Fruit fly (Drosophila melanogaster): ENCODE data around the gene bt.

The bt gene

DNA sequence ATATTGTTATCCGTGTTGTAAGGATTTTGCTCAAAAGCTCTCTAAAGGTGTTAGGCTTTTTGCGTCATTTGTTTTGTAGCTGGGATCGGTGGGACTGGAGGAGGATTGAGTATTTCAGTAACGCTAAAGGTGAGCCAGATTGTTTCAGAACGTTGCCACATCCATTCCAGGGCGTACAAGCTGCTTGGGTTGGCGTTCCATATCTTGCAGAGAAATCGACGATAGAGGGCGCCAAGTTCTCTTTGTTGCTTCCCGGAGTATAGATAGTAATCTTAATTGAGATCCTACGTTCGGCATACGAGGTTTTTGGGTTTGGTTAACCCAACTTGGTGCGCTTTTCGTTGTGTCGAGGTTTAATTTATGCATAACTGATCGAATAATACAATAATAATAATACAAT is 5.6 kb upstream of the bt start:
- TF ChIP-seq pad (GFP tag; optimal IDR thresholded peaks at IDR 0.05) (no peak), kay (GFP tag; ENCODE audit: borderline replicate concordance) (no peak), CG1620 (GFP tag; optimal IDR thresholded peaks at IDR 0.05) (no peak), bab1 (GFP tag; optimal IDR thresholded peaks at IDR 0.05) (no peak), CG7101 (tag; optimal IDR thresholded peaks at IDR 0.05) (no peak), cnc (optimal IDR thresholded peaks at IDR 0.05) (no peak), Hr96 (GFP tag; optimal IDR thresholded peaks at IDR 0.05) (no peak), CG7045 (GFP tag; optimal IDR thresholded peaks at IDR 0.05) (no peak), cic (GFP tag; optimal IDR thresholded peaks at IDR 0.05) (no peak), CG12768 (GFP tag; optimal IDR thresholded peaks at IDR 0.05) (no peak), CG33017 (tag; optimal IDR thresholded peaks at IDR 0.05) (no peak)

DNA sequence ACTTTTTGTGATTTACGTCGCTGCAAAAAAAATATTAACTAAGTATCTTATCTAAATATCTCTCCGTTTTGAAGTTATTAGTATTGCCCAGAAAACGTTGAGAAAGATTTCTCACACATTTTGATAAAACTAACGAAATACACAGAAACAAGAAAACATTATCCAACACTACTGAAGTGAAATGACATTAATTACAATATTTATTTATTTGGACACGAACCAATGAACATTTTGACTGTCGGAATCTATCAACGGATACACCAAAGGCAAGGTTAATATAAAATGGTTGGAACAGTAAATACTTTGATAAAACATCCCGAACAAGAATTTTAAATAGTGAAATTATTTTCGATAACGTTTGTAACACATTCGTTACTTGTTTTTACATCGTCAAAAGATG is 2.4 kb upstream of the bt start:
- no peak for TF ChIP-seq cnc (optimal IDR thresholded peaks at IDR 0.05)
- no peak for TF ChIP-seq tj (GFP tag; optimal IDR thresholded peaks at IDR 0.05)
- TF ChIP-seq CG14711 (tag; optimal IDR thresholded peaks at IDR 0.05): no peak
- TF ChIP-seq CG11617 (GFP tag; optimal IDR thresholded peaks at IDR 0.05): no peak
- no peak for TF ChIP-seq CG7045 (GFP tag; optimal IDR thresholded peaks at IDR 0.05)
- TF ChIP-seq CG5204 (GFP tag; optimal IDR thresholded peaks at IDR 0.05): no peak
- TF ChIP-seq bab1 (GFP tag; optimal IDR thresholded peaks at IDR 0.05): no peak
- no peak for TF ChIP-seq Crg-1 (GFP tag; optimal IDR thresholded peaks at IDR 0.05)
- no peak for TF ChIP-seq cic (GFP tag; optimal IDR thresholded peaks at IDR 0.05)

DNA sequence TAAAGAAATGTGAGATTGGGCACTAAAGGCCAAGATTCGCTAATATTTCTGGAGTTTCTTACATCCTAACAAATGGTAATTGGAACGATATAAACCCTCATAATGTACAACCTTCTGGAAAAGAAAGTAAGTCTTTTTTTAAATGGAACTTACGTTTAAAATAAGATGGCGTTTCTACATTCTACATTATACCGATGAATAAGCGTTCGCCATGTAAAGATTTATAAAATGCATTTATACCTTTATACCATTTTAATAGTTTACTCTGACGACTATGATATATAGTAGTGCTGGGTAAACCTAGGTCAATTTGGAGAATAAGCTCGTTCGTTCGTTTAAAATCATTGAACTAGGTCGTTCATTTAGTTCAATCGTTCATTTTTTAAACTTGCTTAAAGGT is 1.9 kb upstream of the bt start:
- TF ChIP-seq CG5204 (GFP tag; optimal IDR thresholded peaks at IDR 0.05): no peak
- no peak for TF ChIP-seq CG1620 (GFP tag; optimal IDR thresholded peaks at IDR 0.05)
- no peak for TF ChIP-seq Mnt (GFP tag; optimal IDR thresholded peaks at IDR 0.05)
- no peak for TF ChIP-seq Crg-1 (GFP tag; optimal IDR thresholded peaks at IDR 0.05)
- TF ChIP-seq Hr96 (GFP tag; optimal IDR thresholded peaks at IDR 0.05): no peak
- no peak for TF ChIP-seq pad (GFP tag; optimal IDR thresholded peaks at IDR 0.05)
- no peak for TF ChIP-seq CG7101 (tag; optimal IDR thresholded peaks at IDR 0.05)
- no peak for TF ChIP-seq CG14711 (tag; optimal IDR thresholded peaks at IDR 0.05)
- no peak for TF ChIP-seq kay (GFP tag; ENCODE audit: borderline replicate concordance)
- no peak for TF ChIP-seq ovo (GFP tag; optimal IDR thresholded peaks at IDR 0.05)
- TF ChIP-seq cnc (optimal IDR thresholded peaks at IDR 0.05): no peak

DNA sequence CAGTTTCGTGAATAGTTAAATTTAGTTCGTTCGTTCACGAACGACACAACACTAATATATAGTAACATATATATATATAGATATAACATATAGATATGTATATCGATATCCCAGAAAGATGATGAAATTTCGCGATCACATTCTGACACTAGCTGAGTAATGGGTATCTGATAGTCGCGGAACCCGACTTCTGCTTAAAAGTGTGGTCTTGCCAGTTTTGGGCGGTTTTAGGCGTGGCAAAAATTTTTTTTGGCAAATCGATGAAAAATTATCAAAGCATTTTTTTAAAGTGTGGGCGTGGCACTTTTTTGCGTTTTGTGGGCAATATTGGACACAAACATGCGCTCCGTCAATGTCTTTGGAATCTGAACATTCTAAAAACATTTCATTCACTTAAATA is 1.3 kb upstream of the bt start:
- TF ChIP-seq Mnt (GFP tag; optimal IDR thresholded peaks at IDR 0.05) (no peak), kay (GFP tag; ENCODE audit: borderline replicate concordance) (no peak), ovo (GFP tag; optimal IDR thresholded peaks at IDR 0.05) (no peak), CG5204 (GFP tag; optimal IDR thresholded peaks at IDR 0.05) (no peak), toe (GFP tag; optimal IDR thresholded peaks at IDR 0.05) (no peak), bab1 (GFP tag; optimal IDR thresholded peaks at IDR 0.05) (no peak), tj (GFP tag; optimal IDR thresholded peaks at IDR 0.05) (no peak), CG1620 (GFP tag; optimal IDR thresholded peaks at IDR 0.05) (no peak), CG7045 (GFP tag; optimal IDR thresholded peaks at IDR 0.05) (no peak), Hr96 (GFP tag; optimal IDR thresholded peaks at IDR 0.05) (no peak), CG14711 (tag; optimal IDR thresholded peaks at IDR 0.05) (no peak), pad (GFP tag; optimal IDR thresholded peaks at IDR 0.05) (no peak), CG11617 (GFP tag; optimal IDR thresholded peaks at IDR 0.05) (no peak), CG12768 (GFP tag; optimal IDR thresholded peaks at IDR 0.05) (no peak), CG33017 (tag; optimal IDR thresholded peaks at IDR 0.05) (no peak), Clk (GFP tag; optimal IDR thresholded peaks at IDR 0.05) (no peak), Crg-1 (GFP tag; optimal IDR thresholded peaks at IDR 0.05) (no peak), cnc (optimal IDR thresholded peaks at IDR 0.05) (no peak), cic (GFP tag; optimal IDR thresholded peaks at IDR 0.05) (no peak)

dm6 chr4:725085-725484 is 885 bp downstream of the bt start:
- TF ChIP-seq ovo (GFP tag; optimal IDR thresholded peaks at IDR 0.05) (no peak), CG14711 (tag; optimal IDR thresholded peaks at IDR 0.05) (no peak), tj (GFP tag; optimal IDR thresholded peaks at IDR 0.05) (no peak), CG11617 (GFP tag; optimal IDR thresholded peaks at IDR 0.05) (no peak), kay (GFP tag; ENCODE audit: borderline replicate concordance) (no peak)

dm6 chr4:787389-787822 is 63.2 kb downstream of the bt start:
- TF ChIP-seq CG11617 (GFP tag; optimal IDR thresholded peaks at IDR 0.05) (no peak), CG33017 (tag; optimal IDR thresholded peaks at IDR 0.05) (no peak), pad (GFP tag; optimal IDR thresholded peaks at IDR 0.05) (no peak), toe (GFP tag; optimal IDR thresholded peaks at IDR 0.05) (no peak), bab1 (GFP tag; optimal IDR thresholded peaks at IDR 0.05) (peak; percentile 30), Mnt (GFP tag; optimal IDR thresholded peaks at IDR 0.05) (no peak), CG1620 (GFP tag; optimal IDR thresholded peaks at IDR 0.05) (no peak), kay (GFP tag; ENCODE audit: borderline replicate concordance) (peak; percentile 68), Crg-1 (GFP tag; optimal IDR thresholded peaks at IDR 0.05) (no peak), CG12768 (GFP tag; optimal IDR thresholded peaks at IDR 0.05) (no peak), ovo (GFP tag; optimal IDR thresholded peaks at IDR 0.05) (no peak), tj (GFP tag; optimal IDR thresholded peaks at IDR 0.05) (no peak), CG5204 (GFP tag; optimal IDR thresholded peaks at IDR 0.05) (no peak), Clk (GFP tag; optimal IDR thresholded peaks at IDR 0.05) (no peak)

dm6 chr4:788350-788749 is 64.2 kb downstream of the bt start:
- no peak for TF ChIP-seq CG5204 (GFP tag; optimal IDR thresholded peaks at IDR 0.05)
- no peak for TF ChIP-seq ovo (GFP tag; optimal IDR thresholded peaks at IDR 0.05)
- no peak for TF ChIP-seq CG11617 (GFP tag; optimal IDR thresholded peaks at IDR 0.05)
- TF ChIP-seq kay (GFP tag; ENCODE audit: borderline replicate concordance): no peak
- TF ChIP-seq pad (GFP tag; optimal IDR thresholded peaks at IDR 0.05): no peak
- TF ChIP-seq CG7045 (GFP tag; optimal IDR thresholded peaks at IDR 0.05): no peak
- no peak for TF ChIP-seq Crg-1 (GFP tag; optimal IDR thresholded peaks at IDR 0.05)
- TF ChIP-seq bab1 (GFP tag; optimal IDR thresholded peaks at IDR 0.05): no peak
- no peak for TF ChIP-seq cnc (optimal IDR thresholded peaks at IDR 0.05)
- no peak for TF ChIP-seq CG7101 (tag; optimal IDR thresholded peaks at IDR 0.05)
- TF ChIP-seq CG1620 (GFP tag; optimal IDR thresholded peaks at IDR 0.05): no peak
- no peak for TF ChIP-seq Clk (GFP tag; optimal IDR thresholded peaks at IDR 0.05)
- TF ChIP-seq toe (GFP tag; optimal IDR thresholded peaks at IDR 0.05): no peak
- TF ChIP-seq CG33017 (tag; optimal IDR thresholded peaks at IDR 0.05): no peak
- no peak for TF ChIP-seq Mnt (GFP tag; optimal IDR thresholded peaks at IDR 0.05)
- TF ChIP-seq CG12768 (GFP tag; optimal IDR thresholded peaks at IDR 0.05): no peak
